Worm (Caenorhabditis elegans) whole organism, early embryonic: ENCODE data around the gene R07E5.15.
"Not testable (repeated sequence)": the region's sequence is repeated elsewhere in the genome, so short reads cannot be mapped to it uniquely, and the experiment has no call there.

Source experiments
- F13C5.2 ChIP-seq: sonication (generic microtip); optimal IDR thresholded peaks from 2 replicates; lab custom pipeline; 2017; ENCODE audit warnings: mild to moderate bottlenecking, missing genetic modification characterization, inconsistent platforms, missing compliant biosample characterization
- aly-1 ChIP-seq: sonication (generic microtip); optimal IDR thresholded peaks from 2 replicates; lab custom pipeline; 2016; ENCODE audit warnings: missing genetic modification characterization, missing compliant biosample characterization
- ama-1 ChIP-seq: fragments of 150-350 bp; optimal IDR thresholded peaks from 2 replicates; lab custom pipeline; 2014
- ceh-13 ChIP-seq: fragments of 200-800 bp; sonication (Bioruptor generic); optimal IDR thresholded peaks from 2 replicates; lab custom pipeline; 2018; ENCODE audit warnings: mild to moderate bottlenecking, missing genetic modification characterization, missing compliant biosample characterization
- ceh-36 ChIP-seq: sonication (generic microtip); optimal IDR thresholded peaks from 2 replicates; lab custom pipeline; 2016; ENCODE audit warnings: missing genetic modification characterization, inconsistent platforms, missing compliant biosample characterization
- ets-7 ChIP-seq: sonication (generic microtip); optimal IDR thresholded peaks from 2 replicates; lab custom pipeline; 2016; ENCODE audit warnings: missing genotype, missing genetic modification characterization, missing compliant biosample characterization
- flt-1 ChIP-seq: fragments of 200-800 bp; sonication (Bioruptor generic); IDR thresholded peaks from 2 replicates; pipeline ENCODE4 v1.3.6; 2022; ENCODE audit warnings: missing genetic modification characterization, missing compliant biosample characterization
- hmbx-1 ChIP-seq: sonication (generic microtip); optimal IDR thresholded peaks from 2 replicates; lab custom pipeline; 2016; ENCODE audit warnings: mild to moderate bottlenecking, missing genetic modification characterization, missing compliant biosample characterization
- hmg-4 ChIP-seq: fragments of 200-800 bp; sonication (Bioruptor generic); optimal IDR thresholded peaks from 2 replicates; lab custom pipeline; 2018; ENCODE audit warnings: mild to moderate bottlenecking, missing genetic modification characterization, missing compliant biosample characterization
- scrt-1 ChIP-seq: fragments of 200-800 bp; sonication (Bioruptor generic); IDR thresholded peaks from 2 replicates; pipeline ENCODE4 v1.3.6; 2022; ENCODE audit warnings: missing genetic modification characterization, missing compliant biosample characterization
- sea-1 ChIP-seq: fragments of 200-800 bp; sonication (Bioruptor generic); conservative IDR thresholded peaks from 2 replicates; pipeline ENCODE4 v1.3.6; 2022; ENCODE audit warnings: missing genetic modification characterization, missing compliant biosample characterization
- tbx-11 ChIP-seq: fragments of 200-800 bp; sonication (Bioruptor generic); IDR thresholded peaks from 2 replicates; pipeline ENCODE4 v1.3.6; 2022; ENCODE audit warnings: missing genetic modification characterization, missing compliant biosample characterization
- tbx-37 ChIP-seq: fragments of 200-800 bp; sonication (Bioruptor generic); conservative IDR thresholded peaks from 2 replicates; pipeline ENCODE4 v1.3.6; 2022; ENCODE audit warnings: missing genetic modification reagents, missing genetic modification characterization, missing compliant biosample characterization
- tra-4 ChIP-seq: sonication (generic microtip); optimal IDR thresholded peaks from 2 replicates; lab custom pipeline; 2017; ENCODE audit warnings: missing genetic modification characterization, missing compliant biosample characterization

DNA sequence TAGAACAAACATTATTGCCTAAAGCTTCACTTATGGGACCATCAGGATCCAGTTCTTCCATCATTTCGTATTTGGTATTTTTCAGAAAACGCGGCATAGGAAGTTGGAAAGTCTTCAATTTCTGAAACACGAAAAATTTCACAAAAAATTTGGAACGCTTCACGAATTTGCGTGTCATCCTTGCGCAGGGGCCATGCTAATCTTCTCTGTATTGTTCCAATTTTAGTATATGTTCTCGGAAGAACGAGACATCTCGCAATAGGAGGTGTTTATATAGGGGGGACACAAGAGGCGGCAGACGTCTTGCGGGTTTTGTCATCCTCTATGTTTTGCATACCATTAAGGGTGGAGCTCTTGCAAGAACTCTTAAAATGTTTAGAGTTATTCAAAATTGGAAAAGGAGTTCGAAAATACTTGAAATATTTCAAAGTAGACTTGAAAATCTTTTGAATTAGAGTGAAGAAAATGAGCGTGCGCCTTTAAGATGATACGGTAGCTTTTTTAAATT lies 25.5 kb downstream of the R07E5.15 start:
- TF ChIP-seq tbx-11 (GFP tag; lab: Robert Waterston, UW): peak; percentile 89
- peak; percentile 85 for TF ChIP-seq hmg-4 (GFP tag; lab: Kevin White, UChicago)
- TF ChIP-seq scrt-1 (GFP tag; lab: Robert Waterston, UW): peak; percentile 92
- peak; percentile 34 for TF ChIP-seq tra-4 (tag; lab: Kevin White, UChicago)
- peak; percentile 90 for TF ChIP-seq sea-1 (GFP tag; lab: Robert Waterston, UW)
- TF ChIP-seq ama-1 (lab: Kevin White, UChicago): not testable (repeated sequence)
- TF ChIP-seq F13C5.2: peak; percentile 54
- TF ChIP-seq tbx-37 (GFP tag; lab: Robert Waterston, UW): peak; percentile 87
- TF ChIP-seq ets-7 (tag; lab: Kevin White, UChicago): peak; percentile 10
- TF ChIP-seq flt-1 (GFP tag; lab: Robert Waterston, UW): peak; percentile 81
- TF ChIP-seq aly-1 (tag; lab: Kevin White, UChicago): peak; percentile 80
- peak; percentile 78 for TF ChIP-seq ceh-36 (tag; lab: Kevin White, UChicago)
- TF ChIP-seq ceh-13 (GFP tag; lab: Kevin White, UChicago): peak; percentile 42
- peak; percentile 56 for TF ChIP-seq hmbx-1
